Fruit fly (Drosophila melanogaster): ENCODE measurements around the gene CG33639.
A peak's percentile ranks its signal among the peaks of the same experiment; 100 is the strongest.

Gene CG33639

dm6 chrX:18245182-18245581 lies 19.3 kb upstream of the CG33639 start (continued):
- TF ChIP-seq pfk (GFP tag; optimal IDR thresholded peaks at IDR 0.05) (no peak), cwo (GFP tag; optimal IDR thresholded peaks at IDR 0.05) (peak; percentile 1)

dm6 chrX:18243376-18244272 lies 17.7 kb upstream of the CG33639 start:
- TF ChIP-seq sug (tag; optimal IDR thresholded peaks at IDR 0.05) (peak; percentile 55), onecut (GFP tag; IDR thresholded peaks at IDR 0.05) (no peak), lab (GFP tag; optimal IDR thresholded peaks at IDR 0.05) (no peak), chn (GFP tag; optimal IDR thresholded peaks at IDR 0.05) (peak; percentile 31), ftz-f1 (GFP tag; optimal IDR thresholded peaks at IDR 0.05) (peak; percentile 1), Fer1 (GFP tag; optimal IDR thresholded peaks at IDR 0.05) (no peak), grn (GFP tag; optimal IDR thresholded peaks at IDR 0.05) (peak; percentile 7), CG9817 (tag; optimal IDR thresholded peaks at IDR 0.05) (no peak), shn (GFP tag; optimal IDR thresholded peaks at IDR 0.05) (peak; percentile 8), sd (tag; optimal IDR thresholded peaks at IDR 0.05) (peak; percentile 73), Nf-YB (GFP tag; optimal IDR thresholded peaks at IDR 0.05) (peak; percentile 94), Deaf1 (tag; optimal IDR thresholded peaks at IDR 0.05) (peak; percentile 91), mld (GFP tag; IDR thresholded peaks at IDR 0.05; ENCODE audit: partially characterized antibody) (0 out of 3 replicates have a peak, but pooled peaks have one; percentile 36), tna (GFP tag; IDR thresholded peaks at IDR 0.05; ENCODE audit: partially characterized antibody) (0 out of 2 replicates have a peak, but pooled peaks have one; percentile 27), BtbVII (GFP tag; optimal IDR thresholded peaks at IDR 0.05) (peak; percentile 46), CG7963 (GFP tag; IDR thresholded peaks at IDR 0.05; ENCODE audit: partially characterized antibody) (0 out of 3 replicates have a peak, but pooled peaks have one; percentile 28), CG1832 (GFP tag; optimal IDR thresholded peaks at IDR 0.05) (peak; percentile 80), sr (GFP tag; IDR thresholded peaks at IDR 0.05) (peak; percentile 50; the same call in 1 of the 3 replicates), Hr78 (GFP tag; optimal IDR thresholded peaks at IDR 0.05) (peak in 1 of 2 experiments; percentile 74), Adf1 (GFP tag; IDR thresholded peaks at IDR 0.05) (peak; percentile 93), Opbp (GFP tag; IDR thresholded peaks at IDR 0.05; ENCODE audit: partially characterized antibody) (peak; percentile 50; the same call in 1 of the 3 replicates), CG10543 (GFP tag; optimal IDR thresholded peaks at IDR 0.05) (peak; percentile 64), Aef1 (GFP tag; IDR thresholded peaks at IDR 0.05) (no peak), Stat92E (GFP tag; optimal IDR thresholded peaks at IDR 0.05) (peak in 1 of 3 experiments; percentile 30), bbx (GFP tag; IDR thresholded peaks at IDR 0.05; ENCODE audit: partially characterized antibody) (peak; percentile 67), tll (GFP tag; optimal IDR thresholded peaks at IDR 0.05) (peak in 1 of 2 experiments; percentile 49), chinmo (GFP tag; IDR thresholded peaks at IDR 0.05; ENCODE audit: partially characterized antibody) (0 out of 4 replicates have a peak, but pooled peaks have one; percentile 26), cwo (GFP tag; optimal IDR thresholded peaks at IDR 0.05) (peak; percentile 96), Med (GFP tag) (peak; percentile 88), Trl (optimal IDR thresholded peaks at IDR 0.05) (peak; percentile 57 to 67), Trl (GFP tag; optimal IDR thresholded peaks at IDR 0.05) (no peak), dmrt99B (tag; optimal IDR thresholded peaks at IDR 0.05) (no peak), CTCF (GFP tag; optimal IDR thresholded peaks at IDR 0.05) (peak; percentile 37), chm (GFP tag; IDR thresholded peaks at IDR 0.05) (0 out of 2 replicates have a peak, but pooled peaks have one; percentile 21), H15 (GFP tag; IDR thresholded peaks at IDR 0.05) (no peak), eyg (GFP tag; optimal IDR thresholded peaks at IDR 0.05) (no peak), inv (GFP tag; IDR thresholded peaks at IDR 0.05; ENCODE audit: partially characterized antibody) (no peak), jing (GFP tag; optimal IDR thresholded peaks at IDR 0.05) (peak; percentile 7), PHDP (tag; optimal IDR thresholded peaks at IDR 0.05) (no peak), kni (GFP tag; optimal IDR thresholded peaks at IDR 0.05) (peak; percentile 19), Nf-YC (tag; optimal IDR thresholded peaks at IDR 0.05) (peak; percentile 92), CG34422 (GFP tag; IDR thresholded peaks at IDR 0.05) (no peak), exex (tag; optimal IDR thresholded peaks at IDR 0.05) (peak; percentile 39)

Measured in whole organism, embryonic.